Fruit fly (Drosophila melanogaster): ENCODE measurements around the gene CG14610.

CG14610 gene

dm6 chr3R:7150544-7151406 is 6.7 kb upstream of the CG14610 start, which contains the start of the genes gfzf and Sas-4 (continued):
- TF ChIP-seq Sin3A (optimal IDR thresholded peaks at IDR 0.05) (peak; percentile 84), NfI (GFP tag; optimal IDR thresholded peaks at IDR 0.05) (peak; percentile 63), CG11560 (tag; IDR thresholded peaks at IDR 0.05) (no peak; the same call in 1 of the 3 replicates), hkb (optimal IDR thresholded peaks at IDR 0.05) (no peak), hkb (GFP tag; IDR thresholded peaks at IDR 0.05) (peak; percentile 48; the same call in 1 of the 2 replicates), Lhr (GFP tag; optimal IDR thresholded peaks at IDR 0.05) (peak; percentile 35), Fer1 (GFP tag; optimal IDR thresholded peaks at IDR 0.05) (peak; percentile 28), fd3F (GFP tag; optimal IDR thresholded peaks at IDR 0.05) (peak; percentile 45), Pdp1 (GFP tag; optimal IDR thresholded peaks at IDR 0.05) (peak; percentile 9 to 58), MBD-R2 (GFP tag; IDR thresholded peaks at IDR 0.05) (peak; percentile 60), crp (GFP tag; optimal IDR thresholded peaks at IDR 0.05) (peak in 1 of 2 experiments; percentile 37), eyg (GFP tag; optimal IDR thresholded peaks at IDR 0.05) (no peak), zen (tag; optimal IDR thresholded peaks at IDR 0.05) (peak; percentile 39), Mrtf (GFP tag; IDR thresholded peaks at IDR 0.05) (0 out of 3 replicates have a peak, but pooled peaks have one; percentile 37), CG18476 (GFP tag; optimal IDR thresholded peaks at IDR 0.05) (peak; percentile 65), Neu2 (GFP tag; optimal IDR thresholded peaks at IDR 0.05; ENCODE audit: borderline replicate concordance) (no peak), CG11456 (GFP tag; IDR thresholded peaks at IDR 0.05) (0 out of 3 replicates have a peak, but pooled peaks have one; percentile 68), CG15696 (tag; optimal IDR thresholded peaks at IDR 0.05) (peak; percentile 42), CG15514 (GFP tag; optimal IDR thresholded peaks at IDR 0.05) (peak; percentile 47), nerfin-1 (tag; optimal IDR thresholded peaks at IDR 0.05) (peak; percentile 82), bowl (GFP tag; IDR thresholded peaks at IDR 0.05) (no peak), NC2α (GFP tag; optimal IDR thresholded peaks at IDR 0.05) (no peak), CG12659 (GFP tag; optimal IDR thresholded peaks at IDR 0.05) (peak; percentile 64), CG17829 (tag; optimal IDR thresholded peaks at IDR 0.05) (peak; percentile 44), Jarid2 (GFP tag; optimal IDR thresholded peaks at IDR 0.05) (no peak), fru (optimal IDR thresholded peaks at IDR 0.05) (no peak), CG1024 (GFP tag; IDR thresholded peaks at IDR 0.05) (peak; percentile 25; the same call in 1 of the 2 replicates), pros (GFP tag; optimal IDR thresholded peaks at IDR 0.05) (no peak), CG31224 (GFP tag; IDR thresholded peaks at IDR 0.05) (peak; percentile 59), sens (GFP tag) (peak; percentile 91), fd96Cb (tag; optimal IDR thresholded peaks at IDR 0.05) (peak; percentile 30), CG11695 (GFP tag; IDR thresholded peaks at IDR 0.05) (peak; percentile 52; the same call in 1 of the 3 replicates), sug (tag; optimal IDR thresholded peaks at IDR 0.05) (peak; percentile 33), CG10431 (GFP tag; optimal IDR thresholded peaks at IDR 0.05) (no peak), CG18764 (GFP tag; optimal IDR thresholded peaks at IDR 0.05) (peak; percentile 43), CG9817 (tag; optimal IDR thresholded peaks at IDR 0.05) (peak; percentile 60), usp (GFP tag; optimal IDR thresholded peaks at IDR 0.05) (no peak), CG6683 (GFP tag; optimal IDR thresholded peaks at IDR 0.05) (no peak), CG34376 (GFP tag; optimal IDR thresholded peaks at IDR 0.05) (no peak), CG15269 (tag; optimal IDR thresholded peaks at IDR 0.05) (peak; percentile 47), CG3995 (GFP tag; optimal IDR thresholded peaks at IDR 0.05) (peak; percentile 39), ken (GFP tag; IDR thresholded peaks at IDR 0.05) (peak; percentile 43; the same call in 1 of the 3 replicates), tin (GFP tag; optimal IDR thresholded peaks at IDR 0.05) (peak; percentile 60), ara (GFP tag; IDR thresholded peaks at IDR 0.05) (no peak), mld (GFP tag; IDR thresholded peaks at IDR 0.05; ENCODE audit: partially characterized antibody) (no peak), CG10366 (GFP tag; IDR thresholded peaks at IDR 0.05) (peak; percentile 61), bsh (GFP tag; optimal IDR thresholded peaks at IDR 0.05) (peak in 1 of 2 experiments; percentile 53), CG11247 (GFP tag; IDR thresholded peaks at IDR 0.05) (peak; percentile 36; the same call in 1 of the 2 replicates)
